Fruit fly (Drosophila melanogaster): Measurements from ENCODE around the gene CG33178.

CG33178 gene

DNA sequence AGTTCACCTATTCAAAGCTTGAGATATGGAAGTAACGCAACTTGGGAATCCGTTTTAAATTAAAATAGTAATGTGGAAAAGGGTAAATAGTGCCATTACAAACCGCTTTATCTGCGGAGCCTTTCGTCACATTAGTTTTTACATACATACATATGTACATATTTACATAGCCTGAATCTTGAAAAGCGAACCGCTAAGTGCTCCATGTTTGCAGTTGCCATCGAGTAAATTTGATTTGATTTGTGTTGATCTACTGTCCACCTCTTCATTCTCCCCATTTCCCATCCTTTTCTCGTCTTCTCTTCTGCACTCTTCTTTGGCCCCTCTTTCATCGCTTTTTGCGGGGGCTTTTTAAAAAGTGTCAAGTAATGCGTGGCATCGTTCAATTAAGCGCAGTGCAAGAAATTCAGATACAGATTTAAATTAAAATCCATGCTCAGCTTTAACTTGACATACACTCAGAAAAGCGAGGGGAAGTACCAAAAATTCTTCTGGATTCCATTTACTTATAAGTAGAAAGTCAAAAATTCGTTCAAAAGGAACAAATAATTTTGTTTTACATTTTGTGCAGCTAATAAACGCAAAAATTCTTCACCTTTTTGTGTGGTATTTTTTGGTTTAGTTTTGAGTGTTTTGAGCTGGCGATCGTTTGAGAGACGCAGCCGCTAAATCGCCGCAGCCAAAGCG is 39.5 kb upstream of the CG33178 start (continued):
- TF ChIP-seq lilli (GFP tag; optimal IDR thresholded peaks at IDR 0.05) (no peak), Nf-YA (GFP tag; IDR thresholded peaks at IDR 0.05) (peak; percentile 82), CG17612 (GFP tag; IDR thresholded peaks at IDR 0.05) (peak; percentile 57; the same call in 1 of the 2 replicates), slp2 (GFP tag; optimal IDR thresholded peaks at IDR 0.05) (peak; percentile 51), Blimp-1 (GFP tag; optimal IDR thresholded peaks at IDR 0.05) (peak; percentile 85), CG10267 (tag; optimal IDR thresholded peaks at IDR 0.05) (peak; percentile 20), CG1647 (GFP tag; optimal IDR thresholded peaks at IDR 0.05) (peak; percentile 89), insv (GFP tag; optimal IDR thresholded peaks at IDR 0.05) (peak in 1 of 2 experiments; percentile 64), CG10979 (tag; optimal IDR thresholded peaks at IDR 0.05) (peak; percentile 45), CG18262 (tag; optimal IDR thresholded peaks at IDR 0.05) (peak; percentile 66), amos (GFP tag; IDR thresholded peaks at IDR 0.05; ENCODE audit: partially characterized antibody) (no peak), CG1602 (GFP tag; optimal IDR thresholded peaks at IDR 0.05) (peak; percentile 61), Sry-β (GFP tag; optimal IDR thresholded peaks at IDR 0.05) (no peak), CG10274 (GFP tag; optimal IDR thresholded peaks at IDR 0.05) (peak; percentile 76), tin (GFP tag; optimal IDR thresholded peaks at IDR 0.05) (peak; percentile 49), CG12219 (GFP tag; optimal IDR thresholded peaks at IDR 0.05) (peak; percentile 81), CG4730 (GFP tag; IDR thresholded peaks at IDR 0.05) (0 out of 2 replicates have a peak, but pooled peaks have one; percentile 12), CG34224 (GFP tag; IDR thresholded peaks at IDR 0.05; ENCODE audit: partially characterized antibody) (no peak), CG6175 (GFP tag; IDR thresholded peaks at IDR 0.05) (no peak), CG10543 (GFP tag; optimal IDR thresholded peaks at IDR 0.05) (peak; percentile 94), Abd-B (GFP tag; optimal IDR thresholded peaks at IDR 0.05) (no peak), CG6272 (GFP tag; IDR thresholded peaks at IDR 0.05) (no peak), trem (tag; optimal IDR thresholded peaks at IDR 0.05) (peak; percentile 42), HLH4C (GFP tag; IDR thresholded peaks at IDR 0.05; ENCODE audit: partially characterized antibody) (no peak), CG3065 (GFP tag; optimal IDR thresholded peaks at IDR 0.05) (peak; percentile 16), dysf (GFP tag; IDR thresholded peaks at IDR 0.05) (peak; percentile 47; the same call in 2 of the 3 replicates), cad (GFP tag; optimal IDR thresholded peaks at IDR 0.05) (no peak), chm (GFP tag; IDR thresholded peaks at IDR 0.05) (peak; percentile 92), sqz (GFP tag; optimal IDR thresholded peaks at IDR 0.05) (peak; percentile 77), Dek (tag; optimal IDR thresholded peaks at IDR 0.05) (peak; percentile 52), Opbp (GFP tag; IDR thresholded peaks at IDR 0.05; ENCODE audit: partially characterized antibody) (no peak), tna (GFP tag; IDR thresholded peaks at IDR 0.05; ENCODE audit: partially characterized antibody) (no peak), run (tag; optimal IDR thresholded peaks at IDR 0.05) (peak; percentile 75), Bgb (GFP tag; IDR thresholded peaks at IDR 0.05; ENCODE audit: partially characterized antibody) (no peak), Stat92E (GFP tag; optimal IDR thresholded peaks at IDR 0.05) (no peak), jigr1 (GFP tag; IDR thresholded peaks at IDR 0.05) (no peak), crc (GFP tag; optimal IDR thresholded peaks at IDR 0.05) (peak; percentile 52), CG7839 (tag; optimal IDR thresholded peaks at IDR 0.05) (peak; percentile 36), corto (GFP tag; optimal IDR thresholded peaks at IDR 0.05) (peak; percentile 50), sim (GFP tag; IDR thresholded peaks at IDR 0.05) (peak; percentile 56; the same call in 1 of the 2 replicates), pros (GFP tag; optimal IDR thresholded peaks at IDR 0.05) (no peak), C15 (GFP tag; IDR thresholded peaks at IDR 0.05) (no peak), mld (GFP tag; IDR thresholded peaks at IDR 0.05; ENCODE audit: partially characterized antibody) (no peak), pita (GFP tag; optimal IDR thresholded peaks at IDR 0.05) (no peak), prd (optimal IDR thresholded peaks at IDR 0.05) (no peak), prd (GFP tag; IDR thresholded peaks at IDR 0.05) (peak; percentile 46; the same call in 1 of the 3 replicates), CG7372 (GFP tag; IDR thresholded peaks at IDR 0.05) (no peak; the same call in 1 of the 2 replicates), Ravus (GFP tag; IDR thresholded peaks at IDR 0.05) (no peak), pfk (GFP tag; optimal IDR thresholded peaks at IDR 0.05) (peak; percentile 73)

Measured in whole organism, embryonic.